Fruit fly (Drosophila melanogaster) whole organism, wandering third instar larva: Measurements from ENCODE around the gene aralar1.

Experiments used
- Dfd ChIP-seq: fragments of >200 bp; optimal IDR thresholded peaks from 2 replicates; lab custom pipeline; 2017; ENCODE audit warnings: missing biosample characterization, missing genetic modification characterization
- Jra ChIP-seq: sonication (Bioruptor generic); optimal IDR thresholded peaks from 2 replicates; lab custom pipeline; 2016; ENCODE audit warnings: missing biosample characterization, missing genetic modification characterization

DNA sequence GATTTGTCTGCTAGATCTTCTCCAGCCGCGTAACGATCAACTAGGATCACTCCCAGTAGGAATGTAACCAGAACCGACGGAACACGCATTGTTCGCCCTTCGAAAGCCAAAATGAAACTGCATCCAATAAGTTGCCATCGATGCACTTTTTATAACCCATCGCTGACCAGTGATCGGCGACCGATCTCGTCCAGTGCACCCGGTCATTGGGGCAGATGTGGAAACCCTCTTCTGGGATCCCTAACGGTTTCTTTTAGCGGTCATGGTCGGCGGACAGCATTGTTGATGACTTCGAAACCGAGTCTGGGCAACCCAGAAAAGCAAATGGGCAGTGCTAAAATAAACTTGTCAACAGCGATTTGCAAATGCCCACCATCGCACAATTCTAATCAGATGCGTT is 10.7 kb downstream of the aralar1 start, which contains the start of gene Osi23:
- TF ChIP-seq Dfd (GFP tag; lab: Kevin White, UChicago) (no peak), Jra (GFP tag; lab: Kevin White, UChicago) (no peak)
